Fruit fly (Drosophila melanogaster) whole organism, embryonic: ENCODE data around the gene CG2955.
A peak's percentile ranks its signal among the peaks of the same experiment; 100 is the strongest.

Experiments
- CG10543 ChIP-seq: fragments of 200-800 bp; sonication (Bioruptor generic); optimal IDR thresholded peaks from 3 replicates; lab custom pipeline; 2017; ENCODE audit warnings: missing biosample characterization, mild to moderate bottlenecking, missing genetic modification characterization, moderate library complexity
- CG10979 ChIP-seq: fragments of 200-800 bp; sonication (Bioruptor generic); optimal IDR thresholded peaks from 2 replicates; lab custom pipeline; 2018; ENCODE audit warnings: missing biosample characterization, mild to moderate bottlenecking, missing genetic modification characterization, moderate library complexity
- CG12104 ChIP-seq: fragments of 200-800 bp; sonication (Bioruptor generic); optimal IDR thresholded peaks from 3 replicates; lab custom pipeline; 2016; ENCODE audit warnings: missing biosample characterization, missing genetic modification characterization
- CG12942 ChIP-seq: fragments of 200-800 bp; sonication (Bioruptor generic); optimal IDR thresholded peaks from 3 replicates; lab custom pipeline; 2016; ENCODE audit warnings: missing biosample characterization, missing genetic modification characterization
- CG13287 ChIP-seq: fragments of 200-800 bp; sonication (Bioruptor generic); IDR thresholded peaks from 2 replicates; pipeline ENCODE4 v1.3.6; 2022; ENCODE audit warnings: missing biosample characterization, missing genetic modification characterization; ENCODE audit not compliant: partially characterized antibody
- CG13894 ChIP-seq: fragments of 200-800 bp; sonication (Bioruptor generic); optimal IDR thresholded peaks from 3 replicates; lab custom pipeline; 2018; ENCODE audit warnings: missing biosample characterization, mild to moderate bottlenecking, missing genetic modification characterization, moderate library complexity
- CG15269 ChIP-seq: fragments of 200-800 bp; sonication (Bioruptor generic); optimal IDR thresholded peaks from 2 replicates; lab custom pipeline; 2018; ENCODE audit warnings: missing biosample characterization, mild to moderate bottlenecking, missing genetic modification characterization, moderate library complexity
- CG16813 ChIP-seq: fragments of 200-800 bp; sonication (Bioruptor generic); IDR thresholded peaks from 3 replicates; pipeline ENCODE4 v1.3.6; 2022; ENCODE audit warnings: missing biosample characterization, missing genetic modification characterization; ENCODE audit not compliant: partially characterized antibody
- CG16815 ChIP-seq: fragments of 200-800 bp; sonication (Bioruptor generic); optimal IDR thresholded peaks from 3 replicates; lab custom pipeline; 2017; ENCODE audit warnings: missing biosample characterization, mild to moderate bottlenecking, missing genetic modification characterization
- CG18619 ChIP-seq: fragments of 200-800 bp; sonication (Bioruptor generic); optimal IDR thresholded peaks from 3 replicates; lab custom pipeline; 2017; ENCODE audit warnings: missing biosample characterization, mild to moderate bottlenecking, missing genetic modification characterization
- CG2199 ChIP-seq: fragments of 200-800 bp; sonication (Bioruptor generic); IDR thresholded peaks from 3 replicates; pipeline ENCODE4 v1.3.6; 2022; ENCODE audit warnings: missing biosample characterization, missing genetic modification characterization
- CG4328 ChIP-seq: fragments of 200-800 bp; sonication (Bioruptor generic); optimal IDR thresholded peaks from 3 replicates; lab custom pipeline; 2017; ENCODE audit warnings: missing biosample characterization, missing genetic modification reagents, missing genetic modification characterization
- CG6175 ChIP-seq: fragments of 200-800 bp; sonication (Bioruptor generic); IDR thresholded peaks from 3 replicates; pipeline ENCODE4 v1.3.6; 2022; ENCODE audit warnings: missing biosample characterization, missing genetic modification characterization
- CG7839 ChIP-seq: fragments of 200-800 bp; sonication (Bioruptor generic); optimal IDR thresholded peaks from 3 replicates; lab custom pipeline; 2018; ENCODE audit warnings: missing biosample characterization, mild to moderate bottlenecking, missing genetic modification characterization, moderate library complexity
- CG9797 ChIP-seq: fragments of 200-800 bp; sonication (Bioruptor generic); optimal IDR thresholded peaks from 3 replicates; lab custom pipeline; 2018; ENCODE audit warnings: missing biosample characterization, mild to moderate bottlenecking, missing genetic modification characterization
- CG9817 ChIP-seq: fragments of 200-800 bp; sonication (Bioruptor generic); optimal IDR thresholded peaks from 2 replicates; lab custom pipeline; 2018; ENCODE audit warnings: missing biosample characterization, mild to moderate bottlenecking, missing genetic modification characterization, moderate library complexity
- D ChIP-seq, 2 experiments: fragments of 200-800 bp in 1 of 2; fragments of >200 bp in 1 of 2; sonication (Bioruptor generic) in 1 of 2; optimal IDR thresholded peaks; 2 replicates in 1 of 2; 3 replicates in 1 of 2; lab custom pipeline; 2017; ENCODE audit warnings: mild to moderate bottlenecking in 1 of 2, missing biosample characterization in 1 of 2, missing genetic modification characterization in 1 of 2, missing genetic modification reagents in 1 of 2
- Doc3 ChIP-seq: fragments of 200-800 bp; sonication (Bioruptor generic); IDR thresholded peaks from 3 replicates; pipeline ENCODE4 v1.3.6; 2022; ENCODE audit warnings: missing biosample characterization, missing genetic modification characterization; ENCODE audit not compliant: partially characterized antibody
- Gug ChIP-seq: fragments of 200-800 bp; sonication (Bioruptor generic); IDR thresholded peaks from 4 replicates; pipeline ENCODE4 v1.3.6; 2022; ENCODE audit warnings: missing biosample characterization, missing genetic modification characterization
- HLH3B ChIP-seq: fragments of 200-800 bp; sonication (Bioruptor generic); IDR thresholded peaks from 2 replicates; pipeline ENCODE4 v1.3.6; 2022; ENCODE audit warnings: missing biosample characterization, missing genetic modification characterization
- Hr78 ChIP-seq, 2 experiments: fragments of 200-800 bp in 1 of 2; fragments of >200 bp in 1 of 2; sonication (Bioruptor generic) in 1 of 2; optimal IDR thresholded peaks; 2 replicates each; lab custom pipeline; 2017 to 2019; ENCODE audit warnings: missing biosample characterization in 2 of 2, missing genetic modification characterization in 2 of 2, mild to moderate bottlenecking in 1 of 2, moderate library complexity in 1 of 2
- Lim3 ChIP-seq: fragments of 200-800 bp; sonication (Bioruptor generic); IDR thresholded peaks from 2 replicates; pipeline ENCODE4 v1.3.6; 2022; ENCODE audit warnings: missing biosample characterization, missing genetic modification characterization
- Rx ChIP-seq: fragments of 200-800 bp; sonication (Bioruptor generic); IDR thresholded peaks from 2 replicates; pipeline ENCODE4 v1.3.6; 2022; ENCODE audit warnings: missing biosample characterization, missing genetic modification characterization
- Sry-β ChIP-seq: fragments of 200-800 bp; sonication (Bioruptor generic); optimal IDR thresholded peaks from 2 replicates; lab custom pipeline; 2018; ENCODE audit warnings: missing biosample characterization, mild to moderate bottlenecking, missing genetic modification characterization, moderate library complexity
- Trl ChIP-seq, 3 experiments: fragments of >200 bp in 2 of 3; fragments of 200-800 bp in 1 of 3; sonication (Bioruptor generic) in 1 of 3; optimal IDR thresholded peaks; 2 replicates in 1 of 3; 3 replicates in 2 of 3; lab custom pipeline; 2016 to 2017; ENCODE audit warnings: missing biosample characterization in 1 of 3, missing genetic modification characterization in 1 of 3
- Xrp1 ChIP-seq: fragments of 200-800 bp; sonication (Bioruptor generic); IDR thresholded peaks from 2 replicates; pipeline ENCODE4 v1.3.6; 2022; ENCODE audit warnings: missing biosample characterization, missing genetic modification characterization
- bigmax ChIP-seq: fragments of 200-800 bp; sonication (Bioruptor generic); optimal IDR thresholded peaks from 2 replicates; lab custom pipeline; 2018; ENCODE audit warnings: missing biosample characterization, mild to moderate bottlenecking, missing genetic modification characterization
- bsh ChIP-seq, 2 experiments: fragments of 200-800 bp; sonication (Bioruptor generic); optimal IDR thresholded peaks; 2 replicates each; lab custom pipeline; 2017 to 2018; ENCODE audit warnings: mild to moderate bottlenecking in 2 of 2, missing biosample characterization in 2 of 2, missing genetic modification characterization in 2 of 2, moderate library complexity in 1 of 2
- crp ChIP-seq, 2 experiments: fragments of 200-800 bp; sonication (Bioruptor generic); optimal IDR thresholded peaks; 2 replicates in 1 of 2; 3 replicates in 1 of 2; lab custom pipeline; 2017; ENCODE audit warnings: missing biosample characterization in 2 of 2, missing genetic modification characterization in 2 of 2, mild to moderate bottlenecking in 1 of 2, moderate library complexity in 1 of 2
- danr ChIP-seq: fragments of 200-800 bp; sonication (Bioruptor generic); IDR thresholded peaks from 2 replicates; pipeline ENCODE4 v1.3.6; 2022; ENCODE audit warnings: missing biosample characterization, missing genetic modification characterization
- gem ChIP-seq: fragments of 200-800 bp; sonication (Bioruptor generic); optimal IDR thresholded peaks from 2 replicates; lab custom pipeline; 2019; ENCODE audit warnings: missing biosample characterization, mild to moderate bottlenecking, missing genetic modification characterization, moderate library complexity
- kay ChIP-seq: fragments of 200-800 bp; sonication (Bioruptor generic); optimal IDR thresholded peaks from 2 replicates; lab custom pipeline; 2016; ENCODE audit warnings: missing biosample characterization, missing genetic modification characterization
- knrl ChIP-seq: fragments of 200-800 bp; sonication (Bioruptor generic); IDR thresholded peaks from 3 replicates; pipeline ENCODE4 v1.3.6; 2022; ENCODE audit warnings: missing biosample characterization, missing genetic modification characterization; ENCODE audit not compliant: partially characterized antibody
- luna ChIP-seq: fragments of 200-800 bp; sonication (Bioruptor generic); optimal IDR thresholded peaks from 2 replicates; lab custom pipeline; 2016; ENCODE audit warnings: missing biosample characterization, missing genetic modification characterization
- pan ChIP-seq, 4 experiments: fragments of >200 bp in 3 of 4; fragments of 200-800 bp in 1 of 4; sonication (Bioruptor generic) in 1 of 4; optimal IDR thresholded peaks in 3 of 4; IDR thresholded peaks in 1 of 4; 2 replicates each; pipeline versions ENCODE4 v1.3.6 to Lab custom; 2017 to 2022; ENCODE audit warnings: missing biosample characterization in 2 of 4, missing genetic modification characterization in 2 of 4, mixed read lengths in 1 of 4
- phol ChIP-seq: fragments of 200-800 bp; sonication (Bioruptor generic); optimal IDR thresholded peaks from 3 replicates; lab custom pipeline; 2018; ENCODE audit warnings: missing biosample characterization, mild to moderate bottlenecking, missing genetic modification characterization, moderate library complexity
- pita ChIP-seq: fragments of 200-800 bp; sonication (Bioruptor generic); optimal IDR thresholded peaks from 2 replicates; lab custom pipeline; 2017; ENCODE audit warnings: missing biosample characterization, mild to moderate bottlenecking, missing genetic modification characterization
- pnt ChIP-seq: fragments of 200-800 bp; sonication (Bioruptor generic); optimal IDR thresholded peaks from 3 replicates; lab custom pipeline; 2016; ENCODE audit warnings: missing biosample characterization, missing genetic modification characterization
- prd ChIP-seq, 3 experiments: fragments of >200 bp in 2 of 3; fragments of 200-800 bp in 1 of 3; sonication (Bioruptor generic) in 1 of 3; optimal IDR thresholded peaks in 2 of 3; IDR thresholded peaks in 1 of 3; 2 replicates in 2 of 3; 3 replicates in 1 of 3; pipeline versions ENCODE4 v1.3.6 to Lab custom; 2017 to 2022; ENCODE audit warnings: missing biosample characterization in 1 of 3, missing genetic modification characterization in 1 of 3
- repo ChIP-seq: fragments of 200-800 bp; sonication (Bioruptor generic); optimal IDR thresholded peaks from 2 replicates; lab custom pipeline; 2016; ENCODE audit warnings: missing biosample characterization, missing genetic modification characterization
- row ChIP-seq: fragments of 200-800 bp; sonication (Bioruptor generic); IDR thresholded peaks from 3 replicates; pipeline ENCODE4 v1.3.6; 2022; ENCODE audit warnings: missing biosample characterization, missing genetic modification characterization
- sens ChIP-seq: fragments of 200-800 bp; sonication (Bioruptor generic); peaks from one replicate; lab custom pipeline; 2016; ENCODE audit warnings: missing biosample characterization, missing genetic modification characterization
- seq ChIP-seq: fragments of 200-800 bp; sonication (Bioruptor generic); IDR thresholded peaks from 2 replicates; pipeline ENCODE4 v1.3.6; 2022; ENCODE audit warnings: missing biosample characterization, missing genetic modification characterization
- sisA ChIP-seq: fragments of 200-800 bp; sonication (Bioruptor generic); IDR thresholded peaks from 2 replicates; pipeline ENCODE4 v1.3.6; 2022; ENCODE audit warnings: missing biosample characterization, missing genetic modification characterization
- unc-4 ChIP-seq: fragments of 200-800 bp; sonication (Bioruptor generic); IDR thresholded peaks from 2 replicates; pipeline ENCODE4 v1.3.6; 2022; ENCODE audit warnings: missing biosample characterization, missing genetic modification characterization; ENCODE audit not compliant: partially characterized antibody
- vnd ChIP-seq: fragments of 200-800 bp; sonication (Bioruptor generic); IDR thresholded peaks from 3 replicates; pipeline ENCODE4 v1.3.6; 2022; ENCODE audit warnings: missing biosample characterization, missing genetic modification characterization; ENCODE audit not compliant: partially characterized antibody
- zen ChIP-seq: fragments of 200-800 bp; sonication (Bioruptor generic); optimal IDR thresholded peaks from 3 replicates; lab custom pipeline; 2018; ENCODE audit warnings: missing biosample characterization, mild to moderate bottlenecking, missing genetic modification characterization, moderate library complexity

CG2955 gene

dm6 chr2L:4128859-4129258 lies 20.2 kb upstream of the CG2955 start:
- TF ChIP-seq vnd (no peak), pan (optimal IDR thresholded peaks at IDR 0.05; lab: Kevin White, UChicago) (no peak), pan (GFP tag; optimal IDR thresholded peaks at IDR 0.05 in 1 of 2, IDR thresholded peaks at IDR 0.05 in 1 of 2) (peak in 1 of 2 experiments; percentile 29), repo (GFP tag; lab: Kevin White, UChicago) (no peak), prd (optimal IDR thresholded peaks at IDR 0.05; lab: Kevin White, UChicago) (no peak), prd (GFP tag; IDR thresholded peaks at IDR 0.05; lab: Robert Waterston, UW) (peak; percentile 41; the same call in 1 of the 3 replicates), gem (tag; lab: Kevin White, UChicago) (peak; percentile 34), bigmax (GFP tag; lab: Kevin White, UChicago) (no peak), CG10979 (tag; lab: Kevin White, UChicago) (peak; percentile 38), danr (GFP tag; lab: Robert Waterston, UW) (no peak), sisA (GFP tag; lab: Robert Waterston, UW) (peak; percentile 10; the same call in 1 of the 2 replicates), seq (no peak), CG9797 (GFP tag; lab: Kevin White, UChicago) (no peak), unc-4 (GFP tag; lab: Robert Waterston, UW) (no peak), CG16813 (GFP tag; lab: Robert Waterston, UW) (no peak), Xrp1 (0 out of 2 replicates have a peak, but pooled peaks have one; percentile 19), CG15269 (tag; lab: Kevin White, UChicago) (no peak), crp (GFP tag; optimal IDR thresholded peaks at IDR 0.05; lab: Kevin White, UChicago) (no peak), pita (GFP tag; lab: Kevin White, UChicago) (no peak), CG4328 (no peak), Rx (no peak), CG9817 (tag; lab: Kevin White, UChicago) (no peak), CG6175 (GFP tag; lab: Robert Waterston, UW) (no peak), CG12104 (GFP tag; lab: Kevin White, UChicago) (no peak), CG18619 (GFP tag; lab: Kevin White, UChicago) (no peak), CG12942 (GFP tag; lab: Kevin White, UChicago) (no peak), CG16815 (GFP tag; lab: Kevin White, UChicago) (no peak), knrl (GFP tag; lab: Robert Waterston, UW) (no peak), row (GFP tag; lab: Robert Waterston, UW) (peak; percentile 37; the same call in 2 of the 3 replicates), bsh (GFP tag; optimal IDR thresholded peaks at IDR 0.05; lab: Kevin White, UChicago) (peak in 1 of 2 experiments; percentile 48), HLH3B (GFP tag; lab: Robert Waterston, UW) (0 out of 2 replicates have a peak, but pooled peaks have one; percentile 13), Doc3 (no peak), CG7839 (tag; lab: Kevin White, UChicago) (peak; percentile 13), CG13894 (tag; lab: Kevin White, UChicago) (no peak), luna (no peak), sens (GFP tag; lab: Kevin White, UChicago) (peak; percentile 78), CG10543 (no peak), zen (tag; lab: Kevin White, UChicago) (no peak), CG2199 (GFP tag; lab: Robert Waterston, UW) (no peak), Gug (no peak), Sry-β (no peak), D (optimal IDR thresholded peaks at IDR 0.05; lab: Kevin White, UChicago) (no peak), D (GFP tag; optimal IDR thresholded peaks at IDR 0.05; lab: Kevin White, UChicago) (peak; percentile 19), pnt (GFP tag; lab: Kevin White, UChicago) (no peak), CG13287 (GFP tag; lab: Robert Waterston, UW) (no peak), kay (GFP tag; lab: Kevin White, UChicago) (no peak), Trl (optimal IDR thresholded peaks at IDR 0.05; lab: Kevin White, UChicago) (no peak), Trl (GFP tag; optimal IDR thresholded peaks at IDR 0.05; lab: Kevin White, UChicago) (no peak), phol (tag; lab: Kevin White, UChicago) (peak; percentile 7), Hr78 (GFP tag; optimal IDR thresholded peaks at IDR 0.05; lab: Kevin White, UChicago) (no peak), Lim3 (GFP tag; lab: Robert Waterston, UW) (no peak)
